Worm (Caenorhabditis elegans) whole organism, early embryonic: ENCODE data around the gene K09B3.1.
A peak's percentile ranks its signal among the peaks of the same experiment; 100 is the strongest.

ENCODE experiments used
- B0310.2 ChIP-seq: sonication (generic microtip); optimal IDR thresholded peaks from 2 replicates; lab custom pipeline; 2016; ENCODE audit warnings: mild to moderate bottlenecking, missing genetic modification characterization, missing compliant biosample characterization
- F13C5.2 ChIP-seq: sonication (generic microtip); optimal IDR thresholded peaks from 2 replicates; lab custom pipeline; 2017; ENCODE audit warnings: mild to moderate bottlenecking, missing genetic modification characterization, inconsistent platforms, missing compliant biosample characterization
- ama-1 ChIP-seq: fragments of 150-350 bp; optimal IDR thresholded peaks from 2 replicates; lab custom pipeline; 2014
- ceh-13 ChIP-seq: fragments of 200-800 bp; sonication (Bioruptor generic); optimal IDR thresholded peaks from 2 replicates; lab custom pipeline; 2018; ENCODE audit warnings: mild to moderate bottlenecking, missing genetic modification characterization, missing compliant biosample characterization
- ceh-36 ChIP-seq: sonication (generic microtip); optimal IDR thresholded peaks from 2 replicates; lab custom pipeline; 2016; ENCODE audit warnings: missing genetic modification characterization, inconsistent platforms, missing compliant biosample characterization
- flt-1 ChIP-seq: fragments of 200-800 bp; sonication (Bioruptor generic); IDR thresholded peaks from 2 replicates; pipeline ENCODE4 v1.3.6; 2022; ENCODE audit warnings: missing genetic modification characterization, missing compliant biosample characterization
- hmbx-1 ChIP-seq: sonication (generic microtip); optimal IDR thresholded peaks from 2 replicates; lab custom pipeline; 2016; ENCODE audit warnings: mild to moderate bottlenecking, missing genetic modification characterization, missing compliant biosample characterization
- hmg-4 ChIP-seq: fragments of 200-800 bp; sonication (Bioruptor generic); optimal IDR thresholded peaks from 2 replicates; lab custom pipeline; 2018; ENCODE audit warnings: mild to moderate bottlenecking, missing genetic modification characterization, missing compliant biosample characterization
- hnd-1 ChIP-seq: sonication (generic microtip); optimal IDR thresholded peaks from 2 replicates; lab custom pipeline; 2016; ENCODE audit warnings: missing genetic modification characterization, missing compliant biosample characterization
- pes-1 ChIP-seq: fragments of 200-800 bp; sonication (Bioruptor generic); IDR thresholded peaks from 2 replicates; pipeline ENCODE4 v1.3.6; 2022; ENCODE audit warnings: missing genetic modification reagents, missing genetic modification characterization, missing compliant biosample characterization
- scrt-1 ChIP-seq: fragments of 200-800 bp; sonication (Bioruptor generic); IDR thresholded peaks from 2 replicates; pipeline ENCODE4 v1.3.6; 2022; ENCODE audit warnings: missing genetic modification characterization, missing compliant biosample characterization
- sea-1 ChIP-seq: fragments of 200-800 bp; sonication (Bioruptor generic); conservative IDR thresholded peaks from 2 replicates; pipeline ENCODE4 v1.3.6; 2022; ENCODE audit warnings: missing genetic modification characterization, missing compliant biosample characterization

ce11 chrIV:3807545-3807944 is 13.0 kb downstream of the K09B3.1 start:
- TF ChIP-seq flt-1 (GFP tag; lab: Robert Waterston, UW) = no peak
- no peak for TF ChIP-seq sea-1 (GFP tag; lab: Robert Waterston, UW)
- TF ChIP-seq ama-1 (lab: Kevin White, UChicago) = no peak
- no peak for TF ChIP-seq scrt-1
- no peak for TF ChIP-seq hnd-1 (tag; lab: Kevin White, UChicago)
- peak; percentile 65 for TF ChIP-seq hmg-4 (GFP tag; lab: Kevin White, UChicago)
- TF ChIP-seq pes-1 (GFP tag; lab: Robert Waterston, UW) = peak; percentile 55
- TF ChIP-seq hmbx-1 (tag; lab: Kevin White, UChicago) = no peak
- TF ChIP-seq ceh-13 = no peak
- no peak for TF ChIP-seq F13C5.2 (tag; lab: Kevin White, UChicago)
- no peak for TF ChIP-seq ceh-36
- TF ChIP-seq B0310.2 = no peak
